Worm (Caenorhabditis elegans): ENCODE results near the gene mig-38.

Gene mig-38

DNA sequence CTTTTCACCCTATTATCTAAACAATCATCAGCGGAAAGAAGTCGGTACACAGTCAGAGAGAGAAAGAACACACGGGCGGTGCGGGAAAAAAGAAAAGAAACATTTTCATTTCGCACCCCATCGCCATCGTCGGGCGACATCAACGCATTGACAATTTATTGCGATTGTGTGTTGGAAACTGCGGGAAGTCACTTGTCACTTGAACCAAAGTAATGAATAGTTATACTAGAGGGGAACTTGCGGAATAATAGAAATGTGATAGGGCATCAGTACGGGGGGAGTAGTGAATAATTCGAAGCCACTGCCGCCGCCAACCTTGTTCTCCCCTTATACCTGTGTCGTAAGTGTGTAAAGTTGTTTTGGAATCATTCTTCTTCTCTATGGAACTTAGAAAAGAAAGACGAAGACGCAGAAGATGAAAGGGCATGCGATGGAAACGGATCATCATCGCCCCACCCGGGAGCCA is 22.6 kb upstream of the mig-38 start:
- TF ChIP-seq unc-130 (GFP tag; optimal IDR thresholded peaks at IDR 0.05) (no peak), dox-1 (GFP tag; IDR thresholded peaks at IDR 0.05) (no peak), hlh-26 (GFP tag; conservative IDR thresholded peaks at IDR 0.05) (no peak), nfya-2 (GFP tag; IDR thresholded peaks at IDR 0.05) (no peak), ceh-79 (tag; optimal IDR thresholded peaks at IDR 0.05) (no peak), atf-7 (tag; optimal IDR thresholded peaks at IDR 0.05) (no peak), madf-6 (GFP tag; IDR thresholded peaks at IDR 0.05) (no peak), somi-1 (GFP tag; optimal IDR thresholded peaks at IDR 0.05) (peak; percentile 2), K12H6.12 (tag; optimal IDR thresholded peaks at IDR 0.05) (no peak), F37B4.10 (GFP tag; IDR thresholded peaks at IDR 0.05) (no peak), let-607 (tag; optimal IDR thresholded peaks at IDR 0.05) (no peak), mel-28 (tag; optimal IDR thresholded peaks at IDR 0.05; ENCODE audit: borderline replicate concordance) (no peak), xnd-1 (tag; optimal IDR thresholded peaks at IDR 0.05) (no peak), fkh-3 (tag; optimal IDR thresholded peaks at IDR 0.05) (no peak), Y56A3A.18 (GFP tag; IDR thresholded peaks at IDR 0.05) (no peak), egl-44 (GFP tag; IDR thresholded peaks at IDR 0.05) (no peak), snpc-3.4 (tag; optimal IDR thresholded peaks at IDR 0.05) (no peak), nhr-179 (tag; optimal IDR thresholded peaks at IDR 0.05) (no peak), ceh-100 (GFP tag; IDR thresholded peaks at IDR 0.05) (no peak), hsf-1 (GFP tag; IDR thresholded peaks at IDR 0.05) (no peak), zfh-2 (GFP tag; conservative IDR thresholded peaks at IDR 0.05) (0 out of 2 replicates have a peak, but pooled peaks have one; percentile 4), ekl-4 (GFP tag; IDR thresholded peaks at IDR 0.05) (peak; percentile 18; the same call in 1 of the 2 replicates), ets-4 (GFP tag; optimal IDR thresholded peaks at IDR 0.05) (no peak), K11D2.4 (GFP tag; IDR thresholded peaks at IDR 0.05) (no peak), Y79H2A.3 (GFP tag; conservative IDR thresholded peaks at IDR 0.05) (no peak)

DNA sequence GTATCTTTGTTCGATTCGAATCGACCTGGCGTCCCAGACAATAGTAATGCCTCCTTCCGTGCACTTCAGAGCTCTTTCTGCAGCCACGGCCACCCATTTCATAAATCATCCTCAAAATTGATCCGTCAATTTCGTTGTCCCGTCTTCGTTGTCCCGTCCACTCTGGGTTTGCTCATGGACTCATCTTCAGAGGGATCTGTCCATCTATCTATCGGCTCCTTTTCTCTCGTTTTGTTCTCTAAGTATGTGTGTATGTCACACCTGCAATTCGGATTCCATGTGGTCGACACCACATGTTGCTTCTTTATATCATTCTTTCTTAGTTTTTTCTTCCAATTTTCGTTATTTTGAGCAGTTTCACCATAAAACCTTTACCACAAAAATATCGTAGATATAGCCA is 21.5 kb upstream of the mig-38 start:
- no peak for TF ChIP-seq ztf-18 (tag; optimal IDR thresholded peaks at IDR 0.05)
- TF ChIP-seq xnd-1 (tag; optimal IDR thresholded peaks at IDR 0.05) = no peak
- TF ChIP-seq B0336.3 (GFP tag; IDR thresholded peaks at IDR 0.05) = no peak
- TF ChIP-seq unc-130 (GFP tag; optimal IDR thresholded peaks at IDR 0.05) = no peak
- no peak for TF ChIP-seq snpc-1.3 (tag; optimal IDR thresholded peaks at IDR 0.05; ENCODE audit: insufficient read depth)
- no peak for TF ChIP-seq madf-10 (tag; optimal IDR thresholded peaks at IDR 0.05)
- TF ChIP-seq hlh-26 (GFP tag; conservative IDR thresholded peaks at IDR 0.05) = no peak
- TF ChIP-seq Y79H2A.3 (GFP tag; conservative IDR thresholded peaks at IDR 0.05) = no peak
- no peak for TF ChIP-seq attf-3 (GFP tag; conservative IDR thresholded peaks at IDR 0.05)
- TF ChIP-seq ceh-40 (GFP tag; IDR thresholded peaks at IDR 0.05) = no peak
- TF ChIP-seq let-526 (GFP tag; IDR thresholded peaks at IDR 0.05) = no peak

DNA sequence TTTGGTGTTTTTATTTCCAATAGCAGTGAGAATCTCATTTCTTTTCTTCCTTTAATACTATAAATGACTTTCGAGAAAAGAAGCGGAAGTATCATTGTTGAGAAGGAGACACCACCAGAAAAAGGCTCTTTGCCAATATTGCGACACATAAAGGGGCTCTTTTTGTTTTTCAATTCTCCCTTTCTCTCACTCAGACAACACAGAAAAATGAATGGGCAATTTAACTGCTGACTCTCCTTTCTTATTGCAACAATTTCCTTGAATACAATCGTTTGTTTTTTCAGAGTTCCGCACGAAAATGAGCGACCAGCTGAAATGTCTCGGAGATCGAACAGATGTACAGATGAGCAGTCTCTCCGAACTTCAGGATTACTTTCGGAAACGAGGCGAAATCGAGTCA is 19.7 kb upstream of the mig-38 start:
- TF ChIP-seq hrde-1 (tag; optimal IDR thresholded peaks at IDR 0.05; ENCODE audit: borderline replicate concordance) (no peak), mes-4 (tag; optimal IDR thresholded peaks at IDR 0.05) (no peak), mel-28 (tag; optimal IDR thresholded peaks at IDR 0.05; ENCODE audit: borderline replicate concordance) (no peak), attf-6 (GFP tag; IDR thresholded peaks at IDR 0.05) (no peak), xnd-1 (tag; optimal IDR thresholded peaks at IDR 0.05) (no peak), gei-17 (GFP tag; optimal IDR thresholded peaks at IDR 0.05) (no peak), ceh-27 (GFP tag; optimal IDR thresholded peaks at IDR 0.05) (no peak), madf-3 (GFP tag; IDR thresholded peaks at IDR 0.05) (no peak), ztf-6 (GFP tag; IDR thresholded peaks at IDR 0.05) (no peak), zim-3 (tag; optimal IDR thresholded peaks at IDR 0.05) (no peak), B0019.2 (GFP tag; conservative IDR thresholded peaks at IDR 0.05) (no peak), cebp-2 (GFP tag; IDR thresholded peaks at IDR 0.05) (no peak), lin-35 (GFP tag; optimal IDR thresholded peaks at IDR 0.05) (no peak), ets-4 (GFP tag; optimal IDR thresholded peaks at IDR 0.05) (no peak), snpc-1.1 (tag; optimal IDR thresholded peaks at IDR 0.05; ENCODE audit: insufficient read depth) (no peak), sdz-38 (tag; optimal IDR thresholded peaks at IDR 0.05) (no peak)
